Comparison of ENCODE assay signal across 4 worm cellular contexts in genomic region chrX:10435492-10435939, ce11.
TF ChIP-seq lines count a peak whose summit lies in the region.

No protein-coding gene starts in this region.

TF ChIP-seq in whole organism, L2 larva, 48 proteins besides CTCF, POLR2A, EP300 and RAD21 (continued from another document):
- TF ChIP-seq mdl-1 (tag; optimal IDR thresholded peaks at IDR 0.05; lab: Kevin White, UChicago) (peak; percentile 5 to 81), sma-9 (GFP tag; optimal IDR thresholded peaks at IDR 0.05; lab: Kevin White, UChicago) (peak; percentile 78), sma-9 (tag; optimal IDR thresholded peaks at IDR 0.05; lab: Kevin White, UChicago) (no peak), ceh-82 (tag; optimal IDR thresholded peaks at IDR 0.05; lab: Kevin White, UChicago) (no peak)

TF ChIP-seq in whole organism, L4 larva, 104 proteins besides CTCF, POLR2A, EP300 and RAD21 (continued from another document):
- TF ChIP-seq unc-62 (GFP tag; optimal IDR thresholded peaks at IDR 0.05 in 1 of 2; lab: Kevin White, UChicago), result peak in 1 of 2 experiments; percentile 87
- TF ChIP-seq unc-62 (tag; optimal IDR thresholded peaks at IDR 0.05; lab: Kevin White, UChicago), result no peak
- TF ChIP-seq T20F7.1 (GFP tag; optimal IDR thresholded peaks at IDR 0.05; lab: Kevin White, UChicago), result no peak
- TF ChIP-seq vab-7 (GFP tag; IDR thresholded peaks at IDR 0.05; lab: Robert Waterston, UW), result no peak
- peak; percentile 71 for TF ChIP-seq mxl-3 (GFP tag; optimal IDR thresholded peaks at IDR 0.05; lab: Kevin White, UChicago)
- TF ChIP-seq hlh-11 (tag; optimal IDR thresholded peaks at IDR 0.05; lab: Kevin White, UChicago), result peak; percentile 74
- peak; percentile 80 for TF ChIP-seq F37D6.2 (tag; optimal IDR thresholded peaks at IDR 0.05; lab: Kevin White, UChicago)
- TF ChIP-seq ceh-62 (tag; optimal IDR thresholded peaks at IDR 0.05; lab: Kevin White, UChicago), result no peak
- no peak for TF ChIP-seq Y75B8A.6 (GFP tag; IDR thresholded peaks at IDR 0.05; lab: Robert Waterston, UW)
- TF ChIP-seq nhr-11 (tag; optimal IDR thresholded peaks at IDR 0.05; lab: Kevin White, UChicago), result peak; percentile 89
- peak; percentile 26 for TF ChIP-seq nhr-48 (tag; optimal IDR thresholded peaks at IDR 0.05; lab: Kevin White, UChicago)
- peak; percentile 24; the same call in 1 of the 2 replicates for TF ChIP-seq dmd-6 (GFP tag; IDR thresholded peaks at IDR 0.05; lab: Robert Waterston, UW)
- TF ChIP-seq nhr-28 (tag; optimal IDR thresholded peaks at IDR 0.05; lab: Kevin White, UChicago), result peak; percentile 61
- TF ChIP-seq lir-3 (tag; optimal IDR thresholded peaks at IDR 0.05; lab: Kevin White, UChicago), result peak; percentile 70
- TF ChIP-seq daf-12 (tag; optimal IDR thresholded peaks at IDR 0.05; lab: Kevin White, UChicago), result no peak
- TF ChIP-seq mdl-1 (tag; optimal IDR thresholded peaks at IDR 0.05; lab: Kevin White, UChicago), result peak in 1 of 2 experiments; percentile 66
- 0 out of 2 replicates have a peak, but pooled peaks have one; percentile 10 for TF ChIP-seq madf-9 (GFP tag; conservative IDR thresholded peaks at IDR 0.05; lab: Robert Waterston, UW)
- TF ChIP-seq zag-1 (tag; optimal IDR thresholded peaks at IDR 0.05; lab: Kevin White, UChicago), result peak; percentile 29
- TF ChIP-seq lsy-2 (tag; optimal IDR thresholded peaks at IDR 0.05; lab: Kevin White, UChicago), result peak; percentile 52 to 59
- no peak for TF ChIP-seq saeg-2 (GFP tag; IDR thresholded peaks at IDR 0.05; lab: Robert Waterston, UW)
- peak; percentile 61 for TF ChIP-seq mes-2 (tag; optimal IDR thresholded peaks at IDR 0.05; lab: Kevin White, UChicago; ENCODE audit: poor library complexity, severe bottlenecking)
- no peak for TF ChIP-seq nhr-6 (tag; optimal IDR thresholded peaks at IDR 0.05; lab: Kevin White, UChicago)
- TF ChIP-seq tra-1 (GFP tag; IDR thresholded peaks at IDR 0.05; lab: Robert Waterston, UW), result 0 out of 2 replicates have a peak, but pooled peaks have one; percentile 21
- no peak for TF ChIP-seq ama-1 (optimal IDR thresholded peaks at IDR 0.05; lab: Kevin White, UChicago)
- no peak for TF ChIP-seq dmd-8 (GFP tag; IDR thresholded peaks at IDR 0.05; lab: Robert Waterston, UW)
- TF ChIP-seq lin-1 (GFP tag; IDR thresholded peaks at IDR 0.05; lab: Robert Waterston, UW), result no peak
- TF ChIP-seq F44E2.7 (GFP tag; IDR thresholded peaks at IDR 0.05; lab: Robert Waterston, UW), result no peak
- TF ChIP-seq mep-1 (tag; optimal IDR thresholded peaks at IDR 0.05; lab: Kevin White, UChicago), result peak; percentile 84
- no peak for TF ChIP-seq fos-1 (tag; optimal IDR thresholded peaks at IDR 0.05; lab: Kevin White, UChicago)
- peak; percentile 84 for TF ChIP-seq egl-43 (GFP tag; IDR thresholded peaks at IDR 0.05; lab: Robert Waterston, UW)

TF ChIP-seq in whole organism, late embryonic, 69 proteins besides CTCF, POLR2A, EP300 and RAD21 (continued from another document):
- TF ChIP-seq ceh-19 (GFP tag; optimal IDR thresholded peaks at IDR 0.05; lab: Kevin White, UChicago) (peak; percentile 55), sdc-2 (tag; optimal IDR thresholded peaks at IDR 0.05; lab: Kevin White, UChicago) (peak; percentile 82), C08G9.2 (tag; optimal IDR thresholded peaks at IDR 0.05; lab: Kevin White, UChicago) (peak; percentile 69), hlh-6 (tag; optimal IDR thresholded peaks at IDR 0.05; lab: Kevin White, UChicago) (peak; percentile 13), F13H6.1 (tag; optimal IDR thresholded peaks at IDR 0.05; lab: Kevin White, UChicago) (peak; percentile 62), lim-6 (tag; optimal IDR thresholded peaks at IDR 0.05; lab: Kevin White, UChicago) (no peak), ceh-6 (GFP tag; optimal IDR thresholded peaks at IDR 0.05; lab: Kevin White, UChicago) (no peak), unc-55 (GFP tag; optimal IDR thresholded peaks at IDR 0.05; lab: Kevin White, UChicago) (peak; percentile 56), tbx-7 (tag; optimal IDR thresholded peaks at IDR 0.05; lab: Kevin White, UChicago) (no peak), nfya-1 (tag; optimal IDR thresholded peaks at IDR 0.05; lab: Kevin White, UChicago) (peak; percentile 77), fkh-10 (GFP tag; optimal IDR thresholded peaks at IDR 0.05; lab: Kevin White, UChicago) (peak; percentile 86), ets-4 (tag; optimal IDR thresholded peaks at IDR 0.05; lab: Kevin White, UChicago) (peak; percentile 53), pag-3 (tag; optimal IDR thresholded peaks at IDR 0.05; lab: Kevin White, UChicago; ENCODE audit: borderline replicate concordance) (peak; percentile 57), fkh-6 (tag; optimal IDR thresholded peaks at IDR 0.05; lab: Kevin White, UChicago) (peak; percentile 51), sox-2 (GFP tag; IDR thresholded peaks at IDR 0.05; lab: Robert Waterston, UW) (0 out of 2 replicates have a peak, but pooled peaks have one; percentile 30), ttx-3 (tag; optimal IDR thresholded peaks at IDR 0.05; lab: Kevin White, UChicago) (peak; percentile 51), ztf-16 (tag; optimal IDR thresholded peaks at IDR 0.05; lab: Kevin White, UChicago) (peak; percentile 24), syd-9 (tag; optimal IDR thresholded peaks at IDR 0.05; lab: Kevin White, UChicago) (peak; percentile 92), K02D7.2 (tag; optimal IDR thresholded peaks at IDR 0.05; lab: Kevin White, UChicago) (no peak), hlh-15 (tag; optimal IDR thresholded peaks at IDR 0.05; lab: Kevin White, UChicago) (no peak), dve-1 (tag; optimal IDR thresholded peaks at IDR 0.05; lab: Kevin White, UChicago) (no peak), unc-42 (tag; optimal IDR thresholded peaks at IDR 0.05; lab: Kevin White, UChicago) (peak; percentile 91), fax-1 (tag; optimal IDR thresholded peaks at IDR 0.05; lab: Kevin White, UChicago) (peak; percentile 33), eyg-1 (tag; optimal IDR thresholded peaks at IDR 0.05; lab: Kevin White, UChicago) (peak; percentile 15), ceh-2 (tag; optimal IDR thresholded peaks at IDR 0.05; lab: Kevin White, UChicago) (peak; percentile 16)
TF ChIP-seq in whole organism, late embryonic: peak in this region for 35.

TF ChIP-seq in whole organism, mixed stage, embryonic, 35 proteins besides CTCF, POLR2A, EP300 and RAD21 (continued from another document):
- TF ChIP-seq ceh-43 (GFP tag; optimal IDR thresholded peaks at IDR 0.05; lab: Kevin White, UChicago) (peak; percentile 3), M03D4.4 (tag; optimal IDR thresholded peaks at IDR 0.05; lab: Kevin White, UChicago) (peak; percentile 71), nhr-28 (tag; optimal IDR thresholded peaks at IDR 0.05; lab: Kevin White, UChicago) (no peak), mls-2 (tag; optimal IDR thresholded peaks at IDR 0.05; lab: Kevin White, UChicago) (peak; percentile 73), zip-8 (tag; optimal IDR thresholded peaks at IDR 0.05; lab: Kevin White, UChicago) (no peak)
TF ChIP-seq in whole organism, mixed stage, embryonic: peak in this region for 16.
